Worm (Caenorhabditis elegans) whole organism, young adult: ENCODE results near the gene C34F6.10.
A peak's percentile ranks its signal among the peaks of the same experiment; 100 is the strongest.

Experiments
- C06A6.2 ChIP-seq: fragments of 200-800 bp; sonication (Bioruptor generic); conservative IDR thresholded peaks from 2 replicates; pipeline ENCODE4 v1.3.6; 2022; ENCODE audit warnings: missing genetic modification characterization, missing compliant biosample characterization
- attf-3 ChIP-seq: fragments of 200-800 bp; sonication (Bioruptor generic); conservative IDR thresholded peaks from 2 replicates; pipeline ENCODE4 v1.3.6; 2022; ENCODE audit warnings: missing genetic modification reagents, missing genetic modification characterization, missing compliant biosample characterization
- ceh-91 ChIP-seq: fragments of 200-800 bp; sonication (Bioruptor generic); IDR thresholded peaks from 2 replicates; pipeline ENCODE4 v1.3.6; 2022; ENCODE audit warnings: missing genetic modification reagents, missing genetic modification characterization, missing compliant biosample characterization
- dpl-1 ChIP-seq: fragments of 150-350 bp; optimal IDR thresholded peaks from 2 replicates; lab custom pipeline; 2014; ENCODE audit warnings: missing biosample characterization, missing genetic modification reagents, missing genetic modification characterization
- egl-18 ChIP-seq: fragments of 200-800 bp; sonication (Bioruptor generic); IDR thresholded peaks from 2 replicates; pipeline ENCODE4 v1.3.6; 2022; ENCODE audit warnings: missing genetic modification reagents, missing genetic modification characterization, missing compliant biosample characterization
- egl-44 ChIP-seq: fragments of 200-800 bp; sonication (Bioruptor generic); IDR thresholded peaks from 2 replicates; pipeline ENCODE4 v1.3.6; 2022; ENCODE audit warnings: missing genetic modification reagents, missing genetic modification characterization, missing compliant biosample characterization
- egrh-3 ChIP-seq: fragments of 200-800 bp; sonication (Bioruptor generic); IDR thresholded peaks from 2 replicates; pipeline ENCODE4 v1.3.6; 2022; ENCODE audit warnings: missing genetic modification reagents, missing genetic modification characterization, missing compliant biosample characterization
- ekl-4 ChIP-seq: fragments of 200-800 bp; sonication (Bioruptor generic); IDR thresholded peaks from 2 replicates; pipeline ENCODE4 v1.3.6; 2022; ENCODE audit warnings: missing genetic modification reagents, missing genetic modification characterization, missing compliant biosample characterization
- him-1 ChIP-seq: sonication (generic microtip); optimal IDR thresholded peaks from 2 replicates; lab custom pipeline; 2016; ENCODE audit warnings: missing genotype, missing genetic modification reagents, missing genetic modification characterization, missing compliant biosample characterization
- nfyb-1 ChIP-seq: fragments of 200-800 bp; sonication (Bioruptor generic); IDR thresholded peaks from 2 replicates; pipeline ENCODE4 v1.3.6; 2022; ENCODE audit warnings: missing genetic modification reagents, missing genetic modification characterization, missing compliant biosample characterization
- unc-62 ChIP-seq: fragments of 150-350 bp; optimal IDR thresholded peaks from 2 replicates; lab custom pipeline; 2014; ENCODE audit warnings: missing biosample characterization, missing genetic modification reagents, missing genetic modification characterization

ce11 chrX:11206953-11207352, 33.5 kb downstream of the C34F6.10 start, which contains the start of gene hst-2:
- TF ChIP-seq egrh-3 (GFP tag; lab: Robert Waterston, UW) (no peak), egl-44 (GFP tag; lab: Robert Waterston, UW) (no peak), egl-18 (GFP tag; lab: Robert Waterston, UW) (no peak), dpl-1 (GFP tag; lab: Kevin White, UChicago) (no peak), C06A6.2 (GFP tag; lab: Robert Waterston, UW) (peak; percentile 72), him-1 (tag; lab: Kevin White, UChicago) (no peak), ekl-4 (GFP tag; lab: Robert Waterston, UW) (no peak; the same call in 1 of the 2 replicates), ceh-91 (no peak), attf-3 (no peak), unc-62 (peak; percentile 26), nfyb-1 (peak; percentile 77)
